Fruit fly (Drosophila melanogaster) whole organism: ENCODE measurements around the gene CG17075.
A peak's percentile ranks its signal among the peaks of the same experiment; 100 is the strongest.

ENCODE experiments used
- CG8478 ChIP-seq: fragments of >200 bp; optimal IDR thresholded peaks from 2 replicates; lab custom pipeline; 2018; ENCODE audit warnings: inconsistent platforms
- Dll ChIP-seq: fragments of >200 bp; optimal IDR thresholded peaks from 2 replicates; lab custom pipeline; 2017
- EcR ChIP-seq, 2 experiments: fragments of >200 bp; optimal IDR thresholded peaks; 2 replicates each; lab custom pipeline; 2017; ENCODE audit warnings: missing biosample characterization in 2 of 2, missing genetic modification characterization in 2 of 2, missing genetic modification reagents in 2 of 2
- pan ChIP-seq: fragments of >200 bp; optimal IDR thresholded peaks from 2 replicates; lab custom pipeline; 2017
- psq ChIP-seq: fragments of >200 bp; optimal IDR thresholded peaks from 2 replicates; lab custom pipeline; 2017
- usp ChIP-seq: fragments of >200 bp; optimal IDR thresholded peaks from 2 replicates; lab custom pipeline; 2017; ENCODE audit warnings: missing biosample characterization, missing genetic modification characterization, mixed read lengths

Gene CG17075

DNA sequence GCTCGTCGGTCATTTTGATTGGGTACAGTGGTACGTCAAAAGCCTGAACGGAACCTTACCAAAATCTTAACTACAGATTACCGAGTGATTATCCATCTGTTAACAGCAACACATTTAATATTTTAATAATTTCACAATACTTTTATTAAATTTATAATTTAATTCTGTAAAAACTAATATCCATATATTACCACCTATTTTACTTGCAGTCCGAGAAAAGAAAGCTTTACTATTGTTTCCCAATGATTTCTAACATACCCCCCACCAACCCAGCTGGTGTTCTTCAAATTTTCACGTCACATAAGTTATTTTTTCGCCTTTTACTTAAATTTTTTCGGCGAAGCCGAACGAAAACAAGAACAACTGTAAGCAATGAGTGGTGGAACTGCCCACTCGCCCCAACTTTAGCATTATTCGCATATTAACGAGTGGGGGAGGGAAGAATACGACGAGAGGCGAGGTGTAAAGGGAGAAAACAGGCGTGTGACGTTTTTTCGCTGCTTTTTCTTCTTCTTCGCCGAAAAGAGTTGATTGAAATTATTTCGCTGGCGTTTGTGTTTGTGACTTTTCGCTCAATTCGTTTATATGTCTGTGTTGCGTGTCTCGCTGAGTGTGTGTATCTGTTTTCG lies 19.3 kb downstream of the CG17075 start:
- TF ChIP-seq psq (lab: Kevin White, UChicago) = no peak
- TF ChIP-seq CG8478 (lab: Kevin White, UChicago) = no peak
- TF ChIP-seq usp (GFP tag; lab: Kevin White, UChicago) = no peak
- no peak for TF ChIP-seq EcR (GFP tag; optimal IDR thresholded peaks at IDR 0.05; lab: Kevin White, UChicago)
- no peak for TF ChIP-seq Dll (lab: Kevin White, UChicago)
- no peak for TF ChIP-seq pan (lab: Kevin White, UChicago)

dm6 chr2L:247432-247831 lies 19.9 kb downstream of the CG17075 start:
- TF ChIP-seq Dll (lab: Kevin White, UChicago) (no peak), pan (lab: Kevin White, UChicago) (no peak)

- TF ChIP-seq CG8478 (lab: Kevin White, UChicago) = no peak
- TF ChIP-seq Dll (lab: Kevin White, UChicago) = peak; percentile 79
Observed at dm6 chr2L:246656-247340, 20.5 kb downstream of the CG17075 start.

DNA sequence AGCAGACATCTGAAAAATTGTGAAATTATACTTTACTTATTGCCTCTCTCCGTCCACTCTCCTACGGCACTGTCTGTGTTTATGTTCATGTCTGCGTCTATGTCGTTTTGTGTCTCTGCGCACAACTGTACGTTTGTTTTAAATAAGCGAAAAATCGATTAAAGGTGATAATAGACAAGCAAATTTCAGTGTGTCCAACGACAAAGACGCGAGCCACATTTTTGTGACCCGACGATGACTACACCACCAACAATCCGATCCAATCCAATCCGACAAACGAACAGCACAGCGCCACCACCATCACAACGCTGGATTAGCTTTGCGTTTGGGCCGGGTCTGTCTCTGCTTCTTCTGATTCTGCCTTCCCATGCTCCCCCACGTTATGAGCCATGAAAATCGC lies 22.7 kb downstream of the CG17075 start:
- no peak for TF ChIP-seq Dll (lab: Kevin White, UChicago)
- no peak for TF ChIP-seq usp (GFP tag; lab: Kevin White, UChicago)
- TF ChIP-seq pan (lab: Kevin White, UChicago) = no peak
- no peak for TF ChIP-seq EcR (GFP tag; optimal IDR thresholded peaks at IDR 0.05; lab: Kevin White, UChicago)
- TF ChIP-seq CG8478 (lab: Kevin White, UChicago) = no peak
- TF ChIP-seq psq (lab: Kevin White, UChicago) = no peak

DNA sequence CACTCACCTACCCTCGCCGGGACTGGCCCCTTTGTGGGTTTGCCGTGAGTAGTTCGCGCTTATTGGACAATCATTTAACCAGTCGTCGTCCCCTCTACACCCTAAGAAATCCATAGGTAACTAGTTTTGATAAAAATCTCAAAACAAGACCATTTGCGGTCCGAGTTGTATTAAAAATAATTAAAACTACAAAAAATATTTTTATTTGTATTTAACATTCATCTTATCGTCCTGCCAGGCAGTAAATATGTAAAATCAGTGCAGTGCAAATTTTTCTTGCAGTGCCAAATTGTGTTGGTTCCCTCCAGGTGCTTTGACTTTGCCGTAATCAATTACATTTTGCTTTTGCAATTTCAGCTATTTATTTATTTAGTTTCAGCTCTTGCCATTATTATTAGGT lies 23.5 kb downstream of the CG17075 start:
- TF ChIP-seq EcR (GFP tag; optimal IDR thresholded peaks at IDR 0.05; lab: Kevin White, UChicago) = no peak
- no peak for TF ChIP-seq usp (GFP tag; lab: Kevin White, UChicago)
- no peak for TF ChIP-seq psq (lab: Kevin White, UChicago)
- TF ChIP-seq Dll (lab: Kevin White, UChicago) = no peak
- no peak for TF ChIP-seq CG8478 (lab: Kevin White, UChicago)
- no peak for TF ChIP-seq pan (lab: Kevin White, UChicago)

DNA sequence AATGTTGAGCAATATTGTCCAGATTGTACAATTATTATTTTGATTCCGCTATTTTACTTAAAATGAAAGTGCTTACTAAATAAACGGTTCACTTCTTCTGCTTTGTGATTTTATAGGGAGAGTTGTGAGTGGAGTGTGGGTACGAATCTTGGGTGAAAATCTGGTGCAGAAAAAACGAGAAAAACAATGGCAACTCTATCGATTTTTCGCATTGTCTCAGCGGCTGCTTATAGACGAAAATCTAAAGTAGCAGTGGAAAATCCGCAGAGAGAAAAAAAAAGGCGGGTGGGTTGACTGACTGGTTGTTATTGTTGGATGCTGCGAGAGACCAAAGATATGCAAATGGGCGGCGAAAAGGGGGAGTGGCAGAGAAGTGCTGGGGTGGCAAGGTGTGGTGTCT lies 24.2 kb downstream of the CG17075 start:
- TF ChIP-seq usp (GFP tag; lab: Kevin White, UChicago) = no peak
- TF ChIP-seq EcR (GFP tag; optimal IDR thresholded peaks at IDR 0.05; lab: Kevin White, UChicago) = no peak
- TF ChIP-seq psq (lab: Kevin White, UChicago) = no peak
- TF ChIP-seq Dll (lab: Kevin White, UChicago) = no peak
- TF ChIP-seq CG8478 (lab: Kevin White, UChicago) = no peak
- no peak for TF ChIP-seq pan (lab: Kevin White, UChicago)

DNA sequence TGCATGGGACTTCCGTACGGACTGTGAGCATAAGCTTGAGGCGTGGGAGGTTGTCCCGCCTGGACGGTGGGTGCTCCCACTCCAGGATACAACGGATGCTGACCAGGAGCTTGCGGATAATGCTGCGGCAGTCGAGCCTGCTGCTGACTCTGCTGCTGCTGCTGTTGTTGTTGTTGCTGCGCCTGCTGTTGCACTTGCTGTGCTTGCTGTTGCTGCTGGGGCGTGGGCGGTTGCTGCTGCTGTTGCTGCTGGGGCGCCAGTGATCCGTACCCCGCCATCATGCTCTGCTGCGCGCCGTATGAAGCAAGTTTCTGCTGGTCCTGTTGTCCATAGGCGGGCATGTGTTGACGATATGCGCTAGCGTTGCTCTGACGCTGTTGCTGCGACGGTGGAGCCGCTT lies 25.9 kb downstream of the CG17075 start:
- TF ChIP-seq usp (GFP tag; lab: Kevin White, UChicago) (no peak), psq (lab: Kevin White, UChicago) (no peak), pan (lab: Kevin White, UChicago) (no peak), Dll (lab: Kevin White, UChicago) (no peak), EcR (GFP tag; optimal IDR thresholded peaks at IDR 0.05; lab: Kevin White, UChicago) (no peak), CG8478 (lab: Kevin White, UChicago) (no peak)

DNA sequence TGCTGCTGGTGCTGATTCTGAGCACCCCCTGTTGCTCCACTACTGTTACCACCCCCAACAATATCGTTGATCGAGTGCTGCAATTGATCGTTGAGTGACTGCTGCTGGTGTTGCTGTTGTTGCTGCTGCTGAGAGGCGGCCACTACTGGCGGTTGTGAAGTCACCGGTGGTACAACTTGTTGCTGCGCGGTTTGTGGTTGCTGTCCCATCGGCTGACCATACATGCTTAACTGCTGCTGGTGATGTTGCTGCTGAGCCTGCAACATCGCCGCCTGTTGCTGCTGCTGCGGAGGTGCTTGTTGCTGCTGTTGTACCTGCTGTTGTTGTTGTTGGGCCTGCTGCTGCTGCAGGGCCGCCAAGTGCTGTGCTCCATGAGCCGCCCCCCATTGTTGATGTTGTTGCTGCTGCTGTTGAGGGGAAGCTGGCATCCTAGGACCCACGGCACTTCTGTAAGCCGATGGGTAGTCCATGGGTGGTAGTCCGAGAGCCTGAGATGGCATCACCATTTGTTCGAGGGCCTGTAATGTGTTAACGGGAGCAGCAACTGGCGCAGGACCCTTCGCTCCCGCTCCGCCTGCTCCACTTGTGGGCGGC lies 27.0 kb downstream of the CG17075 start:
- TF ChIP-seq CG8478 (lab: Kevin White, UChicago) (no peak), psq (lab: Kevin White, UChicago) (no peak), EcR (GFP tag; optimal IDR thresholded peaks at IDR 0.05; lab: Kevin White, UChicago) (no peak), usp (GFP tag; lab: Kevin White, UChicago) (no peak), Dll (lab: Kevin White, UChicago) (no peak), pan (lab: Kevin White, UChicago) (no peak)

DNA sequence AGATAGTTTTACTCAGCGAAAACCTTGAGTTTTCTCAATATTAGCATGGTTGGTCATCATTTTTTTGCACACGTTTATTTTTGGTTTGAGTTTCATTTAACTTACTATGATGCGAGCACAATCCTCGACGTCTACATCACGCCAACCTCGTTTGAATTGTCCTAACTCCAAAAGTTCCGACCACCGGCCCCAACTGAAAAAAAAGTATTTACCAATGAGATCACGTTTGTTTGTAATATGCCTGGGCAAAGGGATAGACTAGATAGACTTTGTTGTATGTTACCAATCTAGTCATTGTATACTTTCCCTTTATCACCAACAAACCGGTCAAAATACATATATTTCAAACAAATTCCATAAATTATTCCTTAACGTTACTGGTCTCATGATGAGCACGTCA lies 35.1 kb downstream of the CG17075 start, which contains the start of gene CG13693:
Gene CG13693, plus strand, starts transcription at position 301 of the 400 bp plus-strand sequence.
- no peak for TF ChIP-seq pan (lab: Kevin White, UChicago)
- no peak for TF ChIP-seq psq (lab: Kevin White, UChicago)
- no peak for TF ChIP-seq Dll (lab: Kevin White, UChicago)
- TF ChIP-seq CG8478 (lab: Kevin White, UChicago) = no peak
- no peak for TF ChIP-seq EcR (GFP tag; optimal IDR thresholded peaks at IDR 0.05; lab: Kevin White, UChicago)
- no peak for TF ChIP-seq usp (GFP tag; lab: Kevin White, UChicago)

DNA sequence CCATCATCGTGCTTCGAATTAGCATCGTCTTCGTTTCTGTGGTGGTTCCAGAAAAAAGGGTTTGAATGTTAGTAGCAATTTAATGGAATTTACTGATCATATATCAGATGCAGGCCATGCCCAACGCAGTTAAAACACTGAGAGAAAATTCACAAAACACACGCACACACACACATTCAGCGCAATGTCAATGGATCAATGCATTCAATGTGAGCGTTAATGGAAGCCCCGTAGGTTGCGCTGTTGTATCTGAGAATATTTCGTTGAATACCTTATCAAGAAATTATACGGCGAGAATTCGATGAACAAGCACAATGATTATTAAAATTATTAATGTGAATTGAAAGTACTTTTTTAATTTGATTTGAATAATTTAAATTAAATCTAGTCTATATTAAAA lies 39.1 kb downstream of the CG17075 start:
- no peak for TF ChIP-seq Dll (lab: Kevin White, UChicago)
- no peak for TF ChIP-seq EcR (GFP tag; optimal IDR thresholded peaks at IDR 0.05; lab: Kevin White, UChicago)
- no peak for TF ChIP-seq psq (lab: Kevin White, UChicago)
- TF ChIP-seq CG8478 (lab: Kevin White, UChicago) = no peak
- TF ChIP-seq pan (lab: Kevin White, UChicago) = no peak
- TF ChIP-seq usp (GFP tag; lab: Kevin White, UChicago) = no peak

DNA sequence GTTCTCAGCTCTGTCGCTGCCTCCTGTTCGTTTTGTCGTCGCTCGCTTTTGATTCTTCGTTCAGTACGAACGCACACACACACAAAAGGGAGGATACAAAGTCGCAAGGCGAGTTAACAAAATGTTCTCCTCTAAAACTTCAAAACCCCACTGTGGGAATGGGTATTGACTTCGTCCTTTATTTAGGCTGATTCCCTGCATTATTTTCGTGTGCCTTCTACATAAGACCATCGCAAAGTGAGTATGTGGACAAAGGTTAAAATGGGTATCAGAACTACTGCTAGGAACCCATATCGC lies 42.0 kb downstream of the CG17075 start:
- TF ChIP-seq psq (lab: Kevin White, UChicago) (no peak), Dll (lab: Kevin White, UChicago) (no peak), pan (lab: Kevin White, UChicago) (no peak), EcR (GFP tag; optimal IDR thresholded peaks at IDR 0.05; lab: Kevin White, UChicago) (no peak), CG8478 (lab: Kevin White, UChicago) (no peak), usp (GFP tag; lab: Kevin White, UChicago) (no peak)
